Fruit fly (Drosophila melanogaster): ENCODE data around the gene CG5541.

DNA sequence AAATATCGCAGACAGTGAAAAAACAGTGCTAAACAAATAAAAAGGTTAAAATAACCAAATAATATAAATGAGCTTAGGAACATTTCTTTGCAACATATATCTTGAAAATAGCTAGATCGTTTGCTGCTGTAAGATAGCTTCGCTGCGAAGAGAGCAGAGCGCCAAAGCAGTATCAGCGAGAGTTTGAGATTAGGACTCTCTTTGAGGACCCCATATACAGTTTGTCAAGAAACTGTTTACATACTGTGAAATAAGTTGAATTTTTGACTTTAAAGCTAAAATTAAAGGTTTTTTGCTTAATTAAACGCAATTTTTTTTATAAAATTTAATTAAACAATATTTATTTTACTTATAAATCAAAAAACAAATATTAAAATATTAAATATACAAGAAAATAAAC is 32.7 kb downstream of the CG5541 start:
- TF ChIP-seq h (optimal IDR thresholded peaks at IDR 0.05) (no peak), psq (optimal IDR thresholded peaks at IDR 0.05) (no peak), ttk (optimal IDR thresholded peaks at IDR 0.05) (no peak), Sin3A (optimal IDR thresholded peaks at IDR 0.05) (no peak)
